Fruit fly (Drosophila melanogaster) S2 (cell line): ENCODE measurements around the gene CG44428.

ENCODE experiments used
- CG8478 ChIP-seq: fragments of >200 bp; optimal IDR thresholded peaks from 2 replicates; lab custom pipeline; 2018
- CTCF ChIP-seq, 2 experiments: fragments of >200 bp; optimal IDR thresholded peaks; 2 replicates each; lab custom pipeline; 2018

DNA sequence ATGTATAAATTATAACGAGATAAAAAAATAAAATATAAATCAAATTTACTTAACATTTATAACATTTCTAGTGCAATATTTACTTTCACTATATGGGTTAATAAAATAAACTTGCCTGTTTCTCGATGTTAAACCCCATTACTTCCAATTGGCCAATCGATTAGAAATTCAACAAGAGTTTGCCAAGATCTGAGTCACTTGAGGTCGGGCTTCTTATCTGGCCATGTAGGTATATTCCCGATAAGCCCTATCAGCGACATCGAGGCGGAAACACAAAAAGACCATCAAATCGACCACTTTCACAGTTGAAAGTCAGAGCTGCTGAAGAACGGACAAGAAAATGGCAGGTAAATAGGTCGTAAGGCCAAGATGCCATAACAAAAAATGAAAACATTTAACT, 31.3 kb upstream of the CG44428 start, which contains the start of gene CG32633:
- TF ChIP-seq CTCF (optimal IDR thresholded peaks at IDR 0.05; lab: Kevin White, UChicago) (no peak), CG8478 (no peak)
